Worm (Caenorhabditis elegans): ENCODE results near the gene C24H11.5.
"Not testable (repeated sequence)": the region's sequence is repeated elsewhere in the genome, so short reads cannot be mapped to it uniquely, and the experiment has no call there.

The C24H11.5 gene

DNA sequence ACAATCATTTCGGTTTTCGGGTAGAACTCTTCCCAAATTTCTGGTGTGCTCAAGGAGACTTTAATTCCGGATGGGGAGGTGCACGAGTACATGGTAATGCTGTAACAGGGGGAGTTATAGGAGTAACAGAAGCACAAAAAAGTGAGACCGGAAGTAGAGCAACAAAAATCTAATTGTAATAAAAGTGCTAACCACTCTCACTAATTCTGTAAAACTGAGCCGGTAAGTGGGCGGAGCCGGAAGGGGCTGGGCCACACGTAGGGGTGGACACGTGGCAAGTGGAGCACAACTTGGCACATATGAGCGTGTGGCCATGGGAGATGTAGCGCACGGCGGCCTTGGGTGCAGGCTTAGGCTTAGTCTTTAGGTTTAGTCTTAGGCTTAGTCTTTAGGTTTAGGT is 5.9 kb downstream of the C24H11.5 start, which contains the start of gene tbx-38:
Gene tbx-38, minus strand, starts transcription at position 101 of the 400 bp plus-strand sequence.
- TF ChIP-seq cog-1 (tag; optimal IDR thresholded peaks at IDR 0.05) = no peak
- no peak for TF ChIP-seq tab-1 (GFP tag; IDR thresholded peaks at IDR 0.05)
- no peak for TF ChIP-seq med-1 (GFP tag; optimal IDR thresholded peaks at IDR 0.05; ENCODE audit: insufficient read depth)
- no peak for TF ChIP-seq klf-2 (GFP tag; conservative IDR thresholded peaks at IDR 0.05)

DNA sequence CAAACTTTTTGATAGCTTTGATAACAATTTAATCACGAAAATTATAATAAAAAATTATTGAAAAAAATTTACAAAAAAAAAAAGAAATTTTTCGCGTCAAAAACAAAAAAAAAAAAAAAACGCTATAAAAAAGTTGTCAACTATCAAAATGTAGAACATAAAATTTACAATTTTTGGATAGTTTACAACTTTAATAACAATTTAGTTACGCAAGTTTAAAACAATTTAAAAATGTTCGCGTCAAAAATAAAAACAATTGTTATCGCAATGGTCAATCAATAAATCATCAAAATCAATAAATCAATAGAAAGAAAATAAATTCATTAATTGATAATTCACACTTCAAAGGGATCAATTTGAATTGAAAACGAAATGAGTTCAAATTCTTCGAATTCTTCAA is 7.3 kb downstream of the C24H11.5 start, which contains the start of gene C24H11.1:
Gene C24H11.1, plus strand, starts transcription at position 301 of the 400 bp plus-strand sequence.
- not testable (repeated sequence) for TF ChIP-seq ztf-29 (GFP tag; IDR thresholded peaks at IDR 0.05); ref-1 (GFP tag; conservative IDR thresholded peaks at IDR 0.05); klf-2 (GFP tag; conservative IDR thresholded peaks at IDR 0.05)

DNA sequence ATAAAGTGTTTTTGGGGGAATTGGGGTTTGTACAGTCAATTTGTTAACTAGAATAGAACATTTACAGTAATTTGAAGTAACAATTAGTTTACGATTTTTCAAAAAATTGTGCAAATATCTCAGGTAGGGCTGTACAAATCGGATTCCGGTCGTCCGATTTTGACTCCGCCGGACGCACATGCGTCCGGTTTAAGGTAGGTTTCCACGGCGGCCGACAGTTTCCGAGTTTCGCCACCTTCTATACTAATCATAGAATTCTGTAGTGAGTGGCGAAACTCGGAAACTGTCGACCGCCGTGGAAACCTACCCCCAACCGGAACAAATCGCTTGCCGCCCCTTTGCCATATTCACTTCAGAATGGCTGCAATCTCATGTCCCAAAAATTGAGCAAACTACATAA is 9.4 kb downstream of the C24H11.5 start:
- TF ChIP-seq flt-1 (GFP tag; IDR thresholded peaks at IDR 0.05) (no peak), cog-1 (tag; optimal IDR thresholded peaks at IDR 0.05) (no peak), ztf-29 (GFP tag; IDR thresholded peaks at IDR 0.05) (no peak), tab-1 (GFP tag; IDR thresholded peaks at IDR 0.05) (no peak), ztf-23 (GFP tag; IDR thresholded peaks at IDR 0.05) (no peak)

DNA sequence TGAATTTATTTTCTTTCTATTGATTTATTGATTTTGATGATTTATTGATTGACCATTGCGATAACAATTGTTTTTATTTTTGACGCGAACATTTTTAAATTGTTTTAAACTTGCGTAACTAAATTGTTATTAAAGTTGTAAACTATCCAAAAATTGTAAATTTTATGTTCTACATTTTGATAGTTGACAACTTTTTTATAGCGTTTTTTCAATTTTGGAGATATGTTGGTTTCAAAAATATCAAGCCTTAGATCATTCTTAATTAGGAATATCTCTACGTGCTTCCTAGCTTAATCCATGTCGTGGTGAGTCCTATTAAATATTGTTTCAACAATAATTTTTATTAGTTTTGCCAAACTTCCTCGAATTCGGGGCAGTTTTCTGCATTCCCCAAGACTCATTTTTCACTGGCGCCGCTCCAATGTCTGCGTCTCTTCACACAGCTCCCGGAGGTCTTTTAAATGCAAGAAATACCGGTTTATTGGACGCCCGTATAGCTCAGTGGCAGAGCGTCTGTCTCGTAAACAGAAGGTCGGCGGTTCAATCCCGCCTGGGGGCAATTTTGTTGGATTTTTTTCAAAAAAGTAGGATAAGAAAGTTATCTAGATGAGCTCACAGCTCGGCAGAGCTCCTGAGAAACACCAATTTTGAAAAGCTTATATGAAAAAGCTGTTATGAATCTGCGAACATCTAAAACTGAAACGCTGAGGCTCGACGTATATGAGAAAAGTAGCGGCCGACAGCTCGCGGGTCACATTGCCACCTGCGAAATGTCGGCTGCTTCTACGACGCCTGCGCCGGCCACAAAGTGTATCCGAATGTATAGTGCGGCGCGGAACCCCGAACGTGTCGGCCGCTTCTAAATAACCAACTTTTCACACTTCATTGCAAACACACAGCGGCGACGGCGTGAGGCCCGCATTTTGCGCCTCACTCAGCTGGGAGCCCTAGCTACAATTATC is 12.5 kb downstream of the C24H11.5 start, which contains the start of gene C24H11.2:
Gene C24H11.2, minus strand, starts transcription at position 51 of the 962 bp plus-strand sequence.
- TF ChIP-seq cog-1 (tag; optimal IDR thresholded peaks at IDR 0.05) (peak; percentile 4), flt-1 (GFP tag; IDR thresholded peaks at IDR 0.05) (peak; percentile 73), ztf-23 (GFP tag; IDR thresholded peaks at IDR 0.05) (peak; percentile 71; the same call in 1 of the 2 replicates), T22C8.4 (GFP tag; IDR thresholded peaks at IDR 0.05) (peak; percentile 35; the same call in 1 of the 2 replicates), klf-2 (GFP tag; conservative IDR thresholded peaks at IDR 0.05) (peak; percentile 76), tab-1 (GFP tag; IDR thresholded peaks at IDR 0.05) (peak; percentile 69; the same call in 1 of the 2 replicates)

DNA sequence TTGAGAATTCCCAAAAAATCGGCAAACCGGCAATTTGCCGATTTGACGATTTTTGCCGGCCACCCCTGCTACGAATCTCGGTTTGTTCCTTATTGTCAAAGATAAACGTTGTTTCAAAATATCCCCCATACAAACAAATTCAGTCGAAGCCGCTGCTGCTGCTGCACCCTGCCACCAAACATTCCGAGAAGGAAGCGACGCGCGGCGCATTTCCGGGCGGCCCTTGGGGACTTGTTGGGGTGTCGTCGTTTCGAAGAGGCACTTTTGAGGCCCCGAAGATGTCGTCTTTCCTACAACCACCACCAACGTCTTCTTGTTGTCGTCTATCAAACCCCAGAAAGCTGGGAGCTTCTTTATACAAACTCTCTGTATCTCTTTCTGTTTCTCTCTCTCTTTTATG is 14.4 kb downstream of the C24H11.5 start:
- TF ChIP-seq klf-2 (GFP tag; conservative IDR thresholded peaks at IDR 0.05) (no peak), T22C8.4 (GFP tag; IDR thresholded peaks at IDR 0.05) (no peak), tab-1 (GFP tag; IDR thresholded peaks at IDR 0.05) (no peak), flt-1 (GFP tag; IDR thresholded peaks at IDR 0.05) (no peak)

DNA sequence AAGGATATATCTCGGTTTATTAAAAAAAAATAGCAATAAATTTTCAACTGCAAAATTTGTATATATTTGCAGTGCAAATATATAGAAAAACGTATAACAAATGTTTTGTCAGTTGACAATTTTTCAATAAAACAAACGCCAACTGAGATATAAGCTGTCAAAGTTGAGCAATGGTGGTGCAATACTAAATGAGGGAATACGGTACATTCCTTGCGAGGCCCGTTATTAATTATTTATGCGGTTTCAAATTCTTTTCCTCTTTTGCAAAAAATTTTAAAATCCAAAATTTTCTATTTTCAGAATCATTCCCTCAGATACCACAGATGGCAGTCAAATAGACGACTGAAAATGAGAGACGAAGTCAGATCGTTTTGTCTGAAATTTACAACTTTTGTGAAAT is 15.4 kb downstream of the C24H11.5 start, which contains the start of gene twk-39:
Gene twk-39, plus strand, starts transcription at position 301 of the 400 bp plus-strand sequence.
- TF ChIP-seq flt-1 (GFP tag; IDR thresholded peaks at IDR 0.05) (no peak), ztf-29 (GFP tag; IDR thresholded peaks at IDR 0.05) (no peak), med-1 (GFP tag; optimal IDR thresholded peaks at IDR 0.05; ENCODE audit: insufficient read depth) (no peak), ref-1 (GFP tag; conservative IDR thresholded peaks at IDR 0.05) (no peak), klf-2 (GFP tag; conservative IDR thresholded peaks at IDR 0.05) (no peak), tab-1 (GFP tag; IDR thresholded peaks at IDR 0.05) (no peak), cog-1 (tag; optimal IDR thresholded peaks at IDR 0.05) (no peak), T22C8.4 (GFP tag; IDR thresholded peaks at IDR 0.05) (no peak), ztf-23 (GFP tag; IDR thresholded peaks at IDR 0.05) (no peak)

DNA sequence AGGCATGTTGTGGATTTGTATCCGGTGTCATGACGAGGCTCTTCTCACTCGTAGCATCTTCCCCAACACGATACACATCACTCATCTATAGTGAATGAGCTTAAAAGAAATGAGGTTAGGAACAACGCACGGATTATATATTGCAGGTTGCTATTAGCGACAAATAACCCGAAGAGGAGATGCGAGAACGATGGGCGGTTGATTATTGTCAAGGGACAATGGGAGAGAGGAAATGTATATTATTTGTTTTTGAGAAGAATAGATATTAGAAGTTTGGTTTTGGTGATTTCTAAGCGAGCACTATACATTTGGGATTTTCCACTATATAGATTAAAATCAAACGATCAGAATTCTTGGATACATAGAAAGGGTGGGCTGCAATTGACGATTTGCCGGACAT is 26.7 kb downstream of the C24H11.5 start, which contains the start of gene C18D11.7:
Gene C18D11.7, minus strand, starts transcription at position 101 of the 400 bp plus-strand sequence.
- TF ChIP-seq tab-1 (GFP tag; IDR thresholded peaks at IDR 0.05) (no peak), ztf-29 (GFP tag; IDR thresholded peaks at IDR 0.05) (no peak), cog-1 (tag; optimal IDR thresholded peaks at IDR 0.05) (no peak), klf-2 (GFP tag; conservative IDR thresholded peaks at IDR 0.05) (no peak), flt-1 (GFP tag; IDR thresholded peaks at IDR 0.05) (no peak), ztf-23 (GFP tag; IDR thresholded peaks at IDR 0.05) (no peak), med-1 (GFP tag; optimal IDR thresholded peaks at IDR 0.05; ENCODE audit: insufficient read depth) (no peak), T22C8.4 (GFP tag; IDR thresholded peaks at IDR 0.05) (no peak)

DNA sequence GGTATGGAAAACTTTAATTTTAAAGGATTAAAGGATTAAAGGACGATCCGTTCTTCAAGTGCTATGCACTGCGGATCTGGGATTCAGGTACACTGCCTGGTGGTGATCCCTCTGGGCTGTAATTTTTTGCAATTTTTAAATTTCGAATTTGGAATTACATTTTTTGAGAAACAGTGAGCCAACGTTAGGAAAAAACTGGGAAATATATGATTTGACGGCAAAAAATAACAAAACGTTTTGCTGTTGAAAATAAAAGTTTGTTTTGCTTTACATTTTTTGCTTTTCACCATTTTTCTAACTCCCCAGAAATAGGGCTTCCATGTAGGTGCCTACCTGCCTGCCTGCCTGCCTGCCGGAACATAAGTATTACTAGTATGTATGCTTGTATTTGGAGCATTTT is 27.4 kb downstream of the C24H11.5 start, which contains the start of gene C18D11.10:
Gene C18D11.10, plus strand, starts transcription at position 301 of the 400 bp plus-strand sequence.
- TF ChIP-seq T22C8.4 (GFP tag; IDR thresholded peaks at IDR 0.05) (no peak), klf-2 (GFP tag; conservative IDR thresholded peaks at IDR 0.05) (no peak), cog-1 (tag; optimal IDR thresholded peaks at IDR 0.05) (no peak), ref-1 (GFP tag; conservative IDR thresholded peaks at IDR 0.05) (no peak), ztf-23 (GFP tag; IDR thresholded peaks at IDR 0.05) (no peak), flt-1 (GFP tag; IDR thresholded peaks at IDR 0.05) (no peak), ztf-29 (GFP tag; IDR thresholded peaks at IDR 0.05) (no peak), tab-1 (GFP tag; IDR thresholded peaks at IDR 0.05) (no peak), med-1 (GFP tag; optimal IDR thresholded peaks at IDR 0.05; ENCODE audit: insufficient read depth) (no peak)

DNA sequence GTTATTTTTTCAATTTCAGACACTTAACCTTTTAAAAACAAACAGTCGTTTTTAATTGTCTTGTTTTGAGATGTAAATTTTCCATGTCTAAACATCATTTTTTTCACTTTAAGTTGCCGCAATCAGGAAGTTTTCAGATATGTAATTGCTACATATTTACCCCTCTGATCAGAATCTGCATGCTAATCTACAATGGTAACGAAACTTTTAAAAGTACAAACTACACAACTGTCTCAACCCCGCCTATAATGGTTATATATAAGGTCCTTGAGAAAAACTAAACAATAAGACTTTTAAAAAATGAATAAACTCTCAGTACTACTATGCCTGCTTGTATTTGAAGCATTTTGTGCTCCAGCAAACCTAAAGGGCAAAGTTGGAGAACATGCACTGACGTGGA is 28.8 kb downstream of the C24H11.5 start, which contains the start of gene C18D11.9:
Gene C18D11.9, plus strand, starts transcription at position 301 of the 400 bp plus-strand sequence.
- TF ChIP-seq T22C8.4 (GFP tag; IDR thresholded peaks at IDR 0.05) (no peak), ref-1 (GFP tag; conservative IDR thresholded peaks at IDR 0.05) (no peak), ztf-29 (GFP tag; IDR thresholded peaks at IDR 0.05) (no peak), klf-2 (GFP tag; conservative IDR thresholded peaks at IDR 0.05) (no peak), ztf-23 (GFP tag; IDR thresholded peaks at IDR 0.05) (no peak), cog-1 (tag; optimal IDR thresholded peaks at IDR 0.05) (no peak), med-1 (GFP tag; optimal IDR thresholded peaks at IDR 0.05; ENCODE audit: insufficient read depth) (no peak), flt-1 (GFP tag; IDR thresholded peaks at IDR 0.05) (no peak), tab-1 (GFP tag; IDR thresholded peaks at IDR 0.05) (no peak)
